Worm (Caenorhabditis elegans) whole organism, L2 larva: Measurements from ENCODE around the gene C50F4.1.

Experiments
- F13H6.1 ChIP-seq: sonication (generic microtip); optimal IDR thresholded peaks from 2 replicates; lab custom pipeline; 2016; ENCODE audit warnings: missing genetic modification characterization, missing compliant biosample characterization
- aly-2 ChIP-seq: fragments of 150-350 bp; optimal IDR thresholded peaks from 2 replicates; lab custom pipeline; 2014; ENCODE audit warnings: missing biosample characterization, missing genetic modification characterization
- ama-1 ChIP-seq: fragments of 150-350 bp; optimal IDR thresholded peaks from 2 replicates; lab custom pipeline; 2018; ENCODE audit warnings: inconsistent platforms
- elt-3 ChIP-seq: sonication (generic microtip); optimal IDR thresholded peaks from 2 replicates; lab custom pipeline; 2017; ENCODE audit warnings: missing biosample characterization, missing genetic modification characterization
- lin-13 ChIP-seq: fragments of 150-350 bp; optimal IDR thresholded peaks from 2 replicates; lab custom pipeline; 2014; ENCODE audit warnings: missing biosample characterization, missing genetic modification reagents, missing genetic modification characterization
- mab-5 ChIP-seq: fragments of 150-350 bp; optimal IDR thresholded peaks from 2 replicates; lab custom pipeline; 2014; ENCODE audit warnings: missing biosample characterization, missing genetic modification characterization
- nhr-77 ChIP-seq: fragments of 150-350 bp; optimal IDR thresholded peaks from 2 replicates; lab custom pipeline; 2014; ENCODE audit warnings: missing biosample characterization, missing genetic modification characterization
- sma-9 ChIP-seq, 2 experiments: fragments of 150-350 bp in 1 of 2; sonication (generic microtip) in 1 of 2; optimal IDR thresholded peaks; 2 replicates each; lab custom pipeline; 2014 to 2016; ENCODE audit warnings: missing genetic modification characterization in 2 of 2, mild to moderate bottlenecking in 1 of 2, missing biosample characterization in 1 of 2, missing compliant biosample characterization in 1 of 2, missing genetic modification reagents in 1 of 2, moderate library complexity in 1 of 2
- ztf-4 ChIP-seq: fragments of 150-350 bp; optimal IDR thresholded peaks from 2 replicates; lab custom pipeline; 2014; ENCODE audit warnings: missing biosample characterization, missing genetic modification characterization

ce11 chrV:9541506-9541905 is 14.9 kb downstream of the C50F4.1 start, which contains the start of gene C50F4.16:
- no peak for TF ChIP-seq elt-3 (tag; lab: Kevin White, UChicago)
- TF ChIP-seq F13H6.1 (tag; lab: Kevin White, UChicago): no peak
- no peak for TF ChIP-seq aly-2 (tag; lab: Kevin White, UChicago)
- no peak for TF ChIP-seq ztf-4 (tag; lab: Kevin White, UChicago)
- TF ChIP-seq nhr-77 (tag; lab: Kevin White, UChicago): no peak
- no peak for TF ChIP-seq mab-5 (tag; lab: Kevin White, UChicago)
- TF ChIP-seq ama-1 (lab: Kevin White, UChicago): no peak
- no peak for TF ChIP-seq sma-9 (GFP tag; optimal IDR thresholded peaks at IDR 0.05; lab: Kevin White, UChicago)
- no peak for TF ChIP-seq sma-9 (tag; optimal IDR thresholded peaks at IDR 0.05; lab: Kevin White, UChicago)
- no peak for TF ChIP-seq lin-13
